Worm (Caenorhabditis elegans): ENCODE results near the gene mrpl-21.

DNA sequence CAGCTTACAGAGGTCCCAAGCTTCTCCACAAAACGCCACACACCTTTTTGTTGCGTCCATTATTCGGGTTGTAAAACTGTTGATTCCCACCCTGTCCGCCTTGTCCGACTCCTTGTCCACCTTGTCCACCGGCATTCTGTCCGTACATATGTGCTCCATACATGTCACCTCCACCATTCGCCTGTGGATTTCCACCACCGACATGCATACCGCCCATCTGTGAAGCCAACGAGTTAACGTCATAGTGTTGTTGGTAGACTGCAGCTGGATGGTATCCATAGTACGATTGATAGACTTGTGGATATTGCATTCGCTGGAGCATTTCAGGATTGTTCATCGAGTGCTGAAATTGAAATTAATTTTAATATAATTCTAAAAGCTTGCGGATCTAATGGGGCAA lies 34.4 kb upstream of the mrpl-21 start:
- TF ChIP-seq Y5F2A.4 (GFP tag; optimal IDR thresholded peaks at IDR 0.05) (no peak), ZK546.5 (tag; optimal IDR thresholded peaks at IDR 0.05) (no peak), zag-1 (tag; optimal IDR thresholded peaks at IDR 0.05) (no peak), nhr-28 (tag; optimal IDR thresholded peaks at IDR 0.05) (no peak), ceh-62 (tag; optimal IDR thresholded peaks at IDR 0.05) (no peak), F26F4.8 (GFP tag; conservative IDR thresholded peaks at IDR 0.05) (no peak), unc-39 (tag; optimal IDR thresholded peaks at IDR 0.05) (no peak), ceh-20 (GFP tag; IDR thresholded peaks at IDR 0.05) (no peak), madf-5 (GFP tag; IDR thresholded peaks at IDR 0.05) (no peak), ceh-44 (GFP tag; IDR thresholded peaks at IDR 0.05) (no peak), nhr-11 (tag; optimal IDR thresholded peaks at IDR 0.05) (no peak), ama-1 (optimal IDR thresholded peaks at IDR 0.05) (no peak)

Measured in whole organism, L4 larva.